Fruit fly (Drosophila melanogaster): ENCODE data around the gene Elo68beta.

Elo68beta gene

DNA sequence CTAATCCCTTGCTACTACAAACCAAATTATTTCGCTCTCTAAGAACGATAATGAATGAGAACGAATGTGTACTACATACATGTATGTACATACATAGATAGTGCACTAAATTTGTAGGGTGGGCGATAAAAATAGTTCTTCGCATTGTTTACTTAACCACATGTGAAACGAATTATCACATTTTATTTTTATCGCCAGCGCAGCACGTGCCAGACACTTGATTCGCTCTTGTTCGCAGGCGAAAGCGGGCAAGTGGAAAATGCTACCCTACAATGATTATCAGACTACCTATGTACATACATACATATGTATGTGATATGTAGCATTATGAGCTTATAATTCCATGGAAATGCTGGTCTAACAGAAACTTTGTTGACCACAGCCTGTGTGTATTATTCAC, 15.7 kb downstream of the Elo68beta start:
- peak; percentile 98 for TF ChIP-seq cwo (GFP tag; optimal IDR thresholded peaks at IDR 0.05)
- peak; percentile 74 for TF ChIP-seq D19B (GFP tag; optimal IDR thresholded peaks at IDR 0.05)
- TF ChIP-seq ATbp (GFP tag; optimal IDR thresholded peaks at IDR 0.05) = peak; percentile 12
- TF ChIP-seq BtbVII (GFP tag; optimal IDR thresholded peaks at IDR 0.05) = no peak
- no peak for TF ChIP-seq CG9797 (GFP tag; optimal IDR thresholded peaks at IDR 0.05)
- TF ChIP-seq CG34422 (GFP tag; IDR thresholded peaks at IDR 0.05) = 0 out of 3 replicates have a peak, but pooled peaks have one; percentile 30
- no peak for TF ChIP-seq al (GFP tag; IDR thresholded peaks at IDR 0.05)
- peak; percentile 54 for TF ChIP-seq exex (tag; optimal IDR thresholded peaks at IDR 0.05)
- no peak for TF ChIP-seq CG33213 (GFP tag; optimal IDR thresholded peaks at IDR 0.05)
- TF ChIP-seq CG17328 (GFP tag; IDR thresholded peaks at IDR 0.05) = 0 out of 2 replicates have a peak, but pooled peaks have one; percentile 11
- no peak for TF ChIP-seq trh (GFP tag; optimal IDR thresholded peaks at IDR 0.05)
- 0 out of 4 replicates have a peak, but pooled peaks have one; percentile 46 for TF ChIP-seq chinmo (GFP tag; IDR thresholded peaks at IDR 0.05; ENCODE audit: partially characterized antibody)
- TF ChIP-seq MTF-1 (GFP tag; optimal IDR thresholded peaks at IDR 0.05; ENCODE audit: borderline replicate concordance) = no peak
- TF ChIP-seq CG7745 (tag; optimal IDR thresholded peaks at IDR 0.05) = peak; percentile 37
- peak; percentile 4 for TF ChIP-seq fd3F (GFP tag; optimal IDR thresholded peaks at IDR 0.05)
- peak; percentile 27 for TF ChIP-seq CG15514 (GFP tag; optimal IDR thresholded peaks at IDR 0.05)
- TF ChIP-seq Fer1 (GFP tag; optimal IDR thresholded peaks at IDR 0.05) = peak; percentile 43
- TF ChIP-seq CG13296 (GFP tag; optimal IDR thresholded peaks at IDR 0.05) = peak; percentile 9
- no peak for TF ChIP-seq Jarid2 (GFP tag; optimal IDR thresholded peaks at IDR 0.05)
- no peak for TF ChIP-seq bcd (GFP tag; optimal IDR thresholded peaks at IDR 0.05)
- TF ChIP-seq sqz (GFP tag; optimal IDR thresholded peaks at IDR 0.05) = no peak
- TF ChIP-seq HLHmδ (GFP tag; optimal IDR thresholded peaks at IDR 0.05) = peak; percentile 28
- TF ChIP-seq CG12071 (GFP tag; optimal IDR thresholded peaks at IDR 0.05) = peak; percentile 50
- TF ChIP-seq ap (GFP tag; IDR thresholded peaks at IDR 0.05) = no peak
- peak; percentile 59 for TF ChIP-seq sens (GFP tag)
- TF ChIP-seq trem (tag; optimal IDR thresholded peaks at IDR 0.05) = no peak
- TF ChIP-seq Rfx (GFP tag; IDR thresholded peaks at IDR 0.05) = no peak
- no peak for TF ChIP-seq CG3407 (GFP tag; optimal IDR thresholded peaks at IDR 0.05)
- TF ChIP-seq CG2678 (tag; optimal IDR thresholded peaks at IDR 0.05) = peak; percentile 4
- no peak for TF ChIP-seq Antp (GFP tag; optimal IDR thresholded peaks at IDR 0.05)
- TF ChIP-seq CG13424 (tag; optimal IDR thresholded peaks at IDR 0.05) = no peak
- TF ChIP-seq Med (GFP tag) = peak; percentile 54
- peak; percentile 26 for TF ChIP-seq Asciz (GFP tag; optimal IDR thresholded peaks at IDR 0.05)
- peak; percentile 28 for TF ChIP-seq lab (GFP tag; optimal IDR thresholded peaks at IDR 0.05)
- TF ChIP-seq Pdp1 (GFP tag; optimal IDR thresholded peaks at IDR 0.05) = peak in 1 of 2 experiments; percentile 38
- no peak for TF ChIP-seq crc (GFP tag; optimal IDR thresholded peaks at IDR 0.05)
- TF ChIP-seq Hey (tag; optimal IDR thresholded peaks at IDR 0.05) = peak; percentile 99
- TF ChIP-seq gsb-n (tag; optimal IDR thresholded peaks at IDR 0.05) = peak; percentile 20
- peak; percentile 0 for TF ChIP-seq grau (tag; optimal IDR thresholded peaks at IDR 0.05)
- TF ChIP-seq wek (GFP tag; optimal IDR thresholded peaks at IDR 0.05) = peak; percentile 28
- TF ChIP-seq so (GFP tag; IDR thresholded peaks at IDR 0.05) = 0 out of 3 replicates have a peak, but pooled peaks have one; percentile 31
- peak; percentile 75 for TF ChIP-seq sd (tag; optimal IDR thresholded peaks at IDR 0.05)
- peak; percentile 35 for TF ChIP-seq CG7987 (GFP tag; optimal IDR thresholded peaks at IDR 0.05)
- TF ChIP-seq CG6689 (GFP tag; IDR thresholded peaks at IDR 0.05) = peak; percentile 54; the same call in 1 of the 2 replicates
- TF ChIP-seq CG14667 (GFP tag; IDR thresholded peaks at IDR 0.05) = no peak
- TF ChIP-seq sug (tag; optimal IDR thresholded peaks at IDR 0.05) = peak; percentile 92
- TF ChIP-seq CG5953 (GFP tag; IDR thresholded peaks at IDR 0.05) = no peak
- peak; percentile 41 for TF ChIP-seq CG6813 (GFP tag; optimal IDR thresholded peaks at IDR 0.05)
- peak; percentile 10 for TF ChIP-seq CG1603 (tag; optimal IDR thresholded peaks at IDR 0.05)
